Worm (Caenorhabditis elegans): ENCODE results near the gene srv-16.

ce11 chrIV:15946507-15946906 is 12.8 kb upstream of the srv-16 start, which contains the start of gene skr-10:
- TF ChIP-seq ceh-82 (tag; optimal IDR thresholded peaks at IDR 0.05) (no peak), nhr-237 (tag; optimal IDR thresholded peaks at IDR 0.05) (no peak), nhr-10 (tag; optimal IDR thresholded peaks at IDR 0.05) (no peak), unc-62 (GFP tag; optimal IDR thresholded peaks at IDR 0.05) (no peak), ama-1 (optimal IDR thresholded peaks at IDR 0.05) (no peak), lin-11 (tag; optimal IDR thresholded peaks at IDR 0.05) (no peak), nhr-77 (tag; optimal IDR thresholded peaks at IDR 0.05) (no peak), egl-27 (tag; optimal IDR thresholded peaks at IDR 0.05) (no peak), elt-1 (tag; optimal IDR thresholded peaks at IDR 0.05) (no peak), unc-55 (GFP tag; optimal IDR thresholded peaks at IDR 0.05) (no peak), lin-39 (tag; optimal IDR thresholded peaks at IDR 0.05) (no peak), nhr-25 (tag; optimal IDR thresholded peaks at IDR 0.05) (no peak), fos-1 (tag; optimal IDR thresholded peaks at IDR 0.05) (no peak)
